Worm (Caenorhabditis elegans): ENCODE measurements around the gene dhs-6.

Gene dhs-6

ce11 chrII:5599326-5600044 is 19.6 kb downstream of the dhs-6 start, which contains the start of gene C17G10.10 (continued):
- TF ChIP-seq ztf-25 (GFP tag; IDR thresholded peaks at IDR 0.05) (no peak), chd-7 (tag; optimal IDR thresholded peaks at IDR 0.05) (no peak), F52B5.7 (tag; optimal IDR thresholded peaks at IDR 0.05) (no peak), egl-44 (GFP tag; IDR thresholded peaks at IDR 0.05) (0 out of 2 replicates have a peak, but pooled peaks have one; percentile 13), T26A5.8 (tag; optimal IDR thresholded peaks at IDR 0.05) (no peak), nfya-1 (tag; optimal IDR thresholded peaks at IDR 0.05; ENCODE audit: borderline replicate concordance, insufficient read depth) (no peak), zfh-2 (GFP tag; conservative IDR thresholded peaks at IDR 0.05) (no peak), ceh-58 (GFP tag; IDR thresholded peaks at IDR 0.05) (no peak), repo-1 (tag; optimal IDR thresholded peaks at IDR 0.05) (peak; percentile 78), ztf-22 (GFP tag; optimal IDR thresholded peaks at IDR 0.05) (no peak), ccch-3 (GFP tag; optimal IDR thresholded peaks at IDR 0.05) (no peak), lsl-1 (GFP tag; optimal IDR thresholded peaks at IDR 0.05) (peak; percentile 72), F49E8.2 (tag; optimal IDR thresholded peaks at IDR 0.05; ENCODE audit: insufficient read depth) (peak; percentile 88), ceh-91 (GFP tag; IDR thresholded peaks at IDR 0.05) (peak; percentile 12; the same call in 1 of the 2 replicates), ets-4 (GFP tag; optimal IDR thresholded peaks at IDR 0.05) (no peak), hlh-12 (tag; optimal IDR thresholded peaks at IDR 0.05) (no peak), mcd-1 (GFP tag; IDR thresholded peaks at IDR 0.05) (peak; percentile 64), T07F8.4 (tag; optimal IDR thresholded peaks at IDR 0.05) (no peak), attf-5 (GFP tag; optimal IDR thresholded peaks at IDR 0.05) (no peak), attf-3 (GFP tag; conservative IDR thresholded peaks at IDR 0.05) (no peak), cebp-2 (GFP tag; IDR thresholded peaks at IDR 0.05) (no peak), F23B12.7 (tag; optimal IDR thresholded peaks at IDR 0.05; ENCODE audit: insufficient read depth) (peak; percentile 77), rpc-1 (optimal IDR thresholded peaks at IDR 0.05) (no peak), rpc-1 (tag; optimal IDR thresholded peaks at IDR 0.05) (peak; percentile 15), pha-4 (tag; optimal IDR thresholded peaks at IDR 0.05) (no peak), nhr-27 (tag; optimal IDR thresholded peaks at IDR 0.05) (no peak), hsf-1 (GFP tag; IDR thresholded peaks at IDR 0.05) (no peak), D2030.7 (GFP tag; IDR thresholded peaks at IDR 0.05) (peak; percentile 82), ama-1 (optimal IDR thresholded peaks at IDR 0.05) (peak; percentile 83), ama-1 (GFP tag; optimal IDR thresholded peaks at IDR 0.05) (no peak), ceh-79 (tag; optimal IDR thresholded peaks at IDR 0.05) (no peak), madf-6 (GFP tag; IDR thresholded peaks at IDR 0.05) (peak; percentile 81), madf-8 (GFP tag; conservative IDR thresholded peaks at IDR 0.05) (peak; percentile 45)

ce11 chrII:5596247-5596646 is 22.9 kb downstream of the dhs-6 start, which contains the start of gene C17G10.1:
TSS of gene C17G10.1 (plus strand) at chrII:5596547.
- TF ChIP-seq egl-44 (GFP tag; IDR thresholded peaks at IDR 0.05) (no peak), ama-1 (optimal IDR thresholded peaks at IDR 0.05) (no peak), ama-1 (GFP tag; optimal IDR thresholded peaks at IDR 0.05) (no peak), ceh-27 (GFP tag; optimal IDR thresholded peaks at IDR 0.05) (no peak), Y79H2A.3 (GFP tag; conservative IDR thresholded peaks at IDR 0.05) (no peak)

ce11 chrII:5594210-5594764 is 24.8 kb downstream of the dhs-6 start, which contains the start of gene ttc-4:
TSS of gene ttc-4 (plus strand) at chrII:5594714.
- TF ChIP-seq ceh-100 (GFP tag; IDR thresholded peaks at IDR 0.05) (peak; percentile 93), let-526 (GFP tag; IDR thresholded peaks at IDR 0.05) (no peak), F23B12.7 (tag; optimal IDR thresholded peaks at IDR 0.05; ENCODE audit: insufficient read depth) (peak; percentile 30), cebp-2 (GFP tag; IDR thresholded peaks at IDR 0.05) (no peak), snpc-4 (GFP tag; optimal IDR thresholded peaks at IDR 0.05) (no peak), snpc-4 (tag; optimal IDR thresholded peaks at IDR 0.05) (peak in 1 of 4 experiments; percentile 64), mcd-1 (GFP tag; IDR thresholded peaks at IDR 0.05) (peak; percentile 74), ztf-28 (GFP tag; IDR thresholded peaks at IDR 0.05) (0 out of 2 replicates have a peak, but pooled peaks have one; percentile 7), ama-1 (optimal IDR thresholded peaks at IDR 0.05) (no peak), ama-1 (GFP tag; optimal IDR thresholded peaks at IDR 0.05) (no peak), lsl-1 (GFP tag; optimal IDR thresholded peaks at IDR 0.05) (peak; percentile 36), unc-130 (GFP tag; optimal IDR thresholded peaks at IDR 0.05) (no peak), lin-35 (GFP tag; optimal IDR thresholded peaks at IDR 0.05) (no peak), dpl-1 (GFP tag; optimal IDR thresholded peaks at IDR 0.05) (peak; percentile 23), K12H6.12 (tag; optimal IDR thresholded peaks at IDR 0.05) (peak; percentile 17), snpc-1.1 (tag; optimal IDR thresholded peaks at IDR 0.05; ENCODE audit: insufficient read depth) (no peak)
